Worm (Caenorhabditis elegans): ENCODE data around the gene W01B6.5.

DNA sequence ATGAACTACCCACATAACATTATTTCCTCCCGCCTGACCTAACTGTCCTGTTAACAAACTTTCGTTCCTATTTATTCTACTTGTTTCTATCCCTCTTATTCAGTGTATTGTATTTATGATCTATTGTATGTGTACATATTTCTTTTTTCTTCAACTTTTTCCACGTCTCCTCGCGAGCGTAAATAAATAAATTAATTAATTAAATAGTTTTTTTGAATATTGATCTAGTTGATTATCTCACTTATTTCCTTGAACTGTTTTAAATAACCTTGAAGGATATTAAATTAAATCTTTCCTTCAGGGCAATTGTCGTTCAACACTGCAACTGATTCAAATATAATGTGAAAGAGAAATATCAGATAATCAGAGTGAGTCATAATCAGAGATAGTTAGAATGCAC is 33.1 kb upstream of the W01B6.5 start, which contains the start of gene frk-1:
- TF ChIP-seq flt-1 (GFP tag; IDR thresholded peaks at IDR 0.05) (no peak), tab-1 (GFP tag; IDR thresholded peaks at IDR 0.05) (no peak), T22C8.4 (GFP tag; IDR thresholded peaks at IDR 0.05) (no peak), klf-2 (GFP tag; conservative IDR thresholded peaks at IDR 0.05) (no peak), cog-1 (tag; optimal IDR thresholded peaks at IDR 0.05) (no peak)

Measured in whole organism, midembryonic.